Worm (Caenorhabditis elegans): Measurements from ENCODE around the gene metl-13.

- no peak for TF ChIP-seq snpc-4 (tag; optimal IDR thresholded peaks at IDR 0.05)
- TF ChIP-seq alr-1 (tag; optimal IDR thresholded peaks at IDR 0.05) = no peak
- TF ChIP-seq nhr-21 (tag; optimal IDR thresholded peaks at IDR 0.05) = no peak
- no peak for TF ChIP-seq nhr-11 (tag; optimal IDR thresholded peaks at IDR 0.05)
- TF ChIP-seq skn-1 (tag; optimal IDR thresholded peaks at IDR 0.05) = no peak
- no peak for TF ChIP-seq ama-1 (optimal IDR thresholded peaks at IDR 0.05)
- no peak for TF ChIP-seq nhr-6 (tag; optimal IDR thresholded peaks at IDR 0.05)
- no peak for TF ChIP-seq blmp-1 (tag; optimal IDR thresholded peaks at IDR 0.05; ENCODE audit: insufficient read depth)
- no peak for TF ChIP-seq unc-62 (GFP tag; optimal IDR thresholded peaks at IDR 0.05)
- no peak for TF ChIP-seq ceh-82 (tag; optimal IDR thresholded peaks at IDR 0.05)
- TF ChIP-seq elt-3 (tag; optimal IDR thresholded peaks at IDR 0.05) = no peak
- no peak for TF ChIP-seq mab-5 (tag; optimal IDR thresholded peaks at IDR 0.05)
- TF ChIP-seq ztf-11 (tag; optimal IDR thresholded peaks at IDR 0.05) = no peak
- TF ChIP-seq egl-27 (tag; optimal IDR thresholded peaks at IDR 0.05) = no peak
These were observed 33.6 kb upstream of the metl-13 start, which contains the start of gene sup-36 for ce11 chrIV:6601213-6601724.
